Worm (Caenorhabditis elegans) whole organism, L1 larva: ENCODE measurements around the gene vps-32.1.

Experiments used
- F16B12.6 ChIP-seq: fragments of 150-350 bp; optimal IDR thresholded peaks from 2 replicates; lab custom pipeline; 2014; ENCODE audit warnings: missing biosample characterization, missing genetic modification characterization
- alr-1 ChIP-seq: fragments of 200-800 bp; sonication (Bioruptor generic); optimal IDR thresholded peaks from 2 replicates; lab custom pipeline; 2018; ENCODE audit warnings: borderline replicate concordance, mild to moderate bottlenecking, missing genetic modification characterization, missing compliant biosample characterization
- blmp-1 ChIP-seq: fragments of 150-350 bp; optimal IDR thresholded peaks from 2 replicates; lab custom pipeline; 2014; ENCODE audit warnings: missing biosample characterization, missing genetic modification characterization
- ceh-8 ChIP-seq: fragments of 200-800 bp; sonication (Bioruptor generic); optimal IDR thresholded peaks from 2 replicates; lab custom pipeline; 2018; ENCODE audit warnings: mild to moderate bottlenecking, missing genetic modification characterization, moderate library complexity, missing compliant biosample characterization
- efl-1 ChIP-seq, 4 experiments: fragments of 150-350 bp; optimal IDR thresholded peaks in 3 of 4; peaks in 1 of 4; 1 replicate in 1 of 4; 2 replicates in 3 of 4; lab custom pipeline; 2014; ENCODE audit warnings: missing biosample characterization in 2 of 4, missing genetic modification characterization in 2 of 4, missing genetic modification reagents in 2 of 4
- efl-3 ChIP-seq: fragments of 200-800 bp; sonication (Bioruptor generic); optimal IDR thresholded peaks from 2 replicates; lab custom pipeline; 2018; ENCODE audit warnings: mild to moderate bottlenecking, missing genetic modification characterization, missing compliant biosample characterization
- egl-27 ChIP-seq, 2 experiments: fragments of 150-350 bp in 1 of 2; sonication (generic microtip); optimal IDR thresholded peaks; 3 replicates each; lab custom pipeline; 2017 to 2018; ENCODE audit warnings: missing biosample characterization in 2 of 2, missing genetic modification characterization in 2 of 2, missing genetic modification reagents in 2 of 2
- grh-1 ChIP-seq: fragments of 200-800 bp; sonication (Bioruptor generic); IDR thresholded peaks from 2 replicates; pipeline ENCODE4 v1.3.6; 2022; ENCODE audit warnings: missing genetic modification reagents, missing genetic modification characterization, missing compliant biosample characterization
- hpl-2 ChIP-seq: fragments of 150-350 bp; optimal IDR thresholded peaks from 2 replicates; lab custom pipeline; 2014; ENCODE audit warnings: missing biosample characterization, missing genetic modification reagents, missing genetic modification characterization
- lin-14 ChIP-seq: fragments of 200-800 bp; sonication (Bioruptor generic); optimal IDR thresholded peaks from 2 replicates; lab custom pipeline; 2018; ENCODE audit warnings: mild to moderate bottlenecking, missing genetic modification characterization, moderate library complexity, missing compliant biosample characterization
- lin-15B ChIP-seq: fragments of 150-350 bp; sonication (generic microtip); optimal IDR thresholded peaks from 3 replicates; lab custom pipeline; 2014; ENCODE audit warnings: missing biosample characterization, missing genetic modification characterization
- mab-9 ChIP-seq: fragments of 200-800 bp; sonication (Bioruptor generic); IDR thresholded peaks from 2 replicates; pipeline ENCODE4 v1.3.6; 2022; ENCODE audit warnings: missing genetic modification reagents, missing genetic modification characterization, missing compliant biosample characterization
- mef-2 ChIP-seq: fragments of 150-350 bp; optimal IDR thresholded peaks from 2 replicates; lab custom pipeline; 2014; ENCODE audit warnings: missing biosample characterization, missing genetic modification characterization
- mep-1 ChIP-seq: fragments of 150-350 bp; optimal IDR thresholded peaks from 2 replicates; lab custom pipeline; 2014; ENCODE audit warnings: missing biosample characterization, missing genetic modification characterization
- nhr-19 ChIP-seq: fragments of 200-800 bp; sonication (Bioruptor generic); conservative IDR thresholded peaks from 2 replicates; pipeline ENCODE4 v1.3.6; 2022; ENCODE audit warnings: missing genetic modification characterization, missing compliant biosample characterization
- nhr-237 ChIP-seq: fragments of 150-350 bp; optimal IDR thresholded peaks from 2 replicates; lab custom pipeline; 2014; ENCODE audit warnings: missing biosample characterization, missing genetic modification characterization
- nhr-47 ChIP-seq: sonication (generic microtip); optimal IDR thresholded peaks from 2 replicates; lab custom pipeline; 2016; ENCODE audit warnings: mild to moderate bottlenecking, missing genetic modification characterization, moderate library complexity, missing compliant biosample characterization
- nhr-71 ChIP-seq: sonication (generic microtip); optimal IDR thresholded peaks from 2 replicates; lab custom pipeline; 2016; ENCODE audit warnings: mild to moderate bottlenecking, missing genetic modification characterization, moderate library complexity, missing compliant biosample characterization
- nhr-77 ChIP-seq: fragments of 150-350 bp; optimal IDR thresholded peaks from 2 replicates; lab custom pipeline; 2014; ENCODE audit warnings: missing biosample characterization, missing genetic modification characterization
- nhr-84 ChIP-seq: sonication (generic microtip); optimal IDR thresholded peaks from 2 replicates; lab custom pipeline; 2017; ENCODE audit warnings: missing biosample characterization, missing genetic modification characterization
- nhr-85 ChIP-seq: sonication (generic microtip); peaks from one replicate; lab custom pipeline; 2016; ENCODE audit warnings: missing genetic modification characterization, inconsistent platforms, missing compliant biosample characterization
- pax-3 ChIP-seq: fragments of 200-800 bp; sonication (Bioruptor generic); optimal IDR thresholded peaks from 2 replicates; lab custom pipeline; 2018; ENCODE audit warnings: mild to moderate bottlenecking, missing genetic modification characterization, moderate library complexity, missing compliant biosample characterization
- skn-1 ChIP-seq: fragments of 150-350 bp; optimal IDR thresholded peaks from 2 replicates; lab custom pipeline; 2014; ENCODE audit warnings: missing biosample characterization, missing genetic modification characterization
- snu-23 ChIP-seq: sonication (generic microtip); optimal IDR thresholded peaks from 2 replicates; lab custom pipeline; 2016; ENCODE audit warnings: missing genetic modification characterization, missing compliant biosample characterization
- sox-4 ChIP-seq: sonication (generic microtip); optimal IDR thresholded peaks from 2 replicates; lab custom pipeline; 2016; ENCODE audit warnings: missing genetic modification characterization, missing compliant biosample characterization
- sptf-1 ChIP-seq: fragments of 150-350 bp; optimal IDR thresholded peaks from 2 replicates; lab custom pipeline; 2014; ENCODE audit warnings: missing biosample characterization, missing genetic modification characterization
- unc-30 ChIP-seq: sonication (generic microtip); optimal IDR thresholded peaks from 2 replicates; lab custom pipeline; 2017; ENCODE audit warnings: missing biosample characterization, missing genetic modification characterization
- unc-62 ChIP-seq: fragments of 150-350 bp; optimal IDR thresholded peaks from 2 replicates; lab custom pipeline; 2014; ENCODE audit warnings: missing biosample characterization, missing genetic modification reagents, missing genetic modification characterization
- unc-98 ChIP-seq: fragments of 200-800 bp; sonication (Bioruptor generic); IDR thresholded peaks from 2 replicates; pipeline ENCODE4 v1.3.6; 2022; ENCODE audit warnings: missing genetic modification characterization, missing compliant biosample characterization
- vab-15 ChIP-seq: sonication (generic microtip); optimal IDR thresholded peaks from 2 replicates; lab custom pipeline; 2017; ENCODE audit warnings: missing genotype, mild to moderate bottlenecking, missing genetic modification characterization, missing compliant biosample characterization
- xbp-1 ChIP-seq: sonication (generic microtip); optimal IDR thresholded peaks from 2 replicates; lab custom pipeline; 2016; ENCODE audit warnings: missing genetic modification characterization, missing compliant biosample characterization
- zag-1 ChIP-seq: fragments of 150-350 bp; optimal IDR thresholded peaks from 2 replicates; lab custom pipeline; 2014; ENCODE audit warnings: missing biosample characterization, missing genetic modification characterization

Gene vps-32.1

DNA sequence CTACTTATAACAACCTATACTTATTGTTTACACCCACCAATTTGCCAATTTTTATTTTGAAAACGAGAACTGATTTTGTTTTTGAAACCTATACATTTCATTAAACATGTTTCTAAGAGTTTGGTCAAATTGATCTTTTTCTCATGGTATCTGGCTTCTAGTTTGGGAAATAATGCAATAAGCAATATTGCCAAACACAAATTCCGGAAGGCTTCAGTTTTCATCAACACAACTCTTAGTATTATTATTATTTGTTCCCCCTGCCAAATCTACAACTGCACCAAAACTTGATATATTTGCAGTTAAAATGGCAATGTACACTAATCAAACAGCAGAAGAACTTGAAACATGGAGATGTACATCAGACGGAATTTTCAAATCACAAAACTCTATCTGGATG lies 20.8 kb upstream of the vps-32.1 start, which contains the start of gene sra-27:
Gene sra-27, plus strand, starts transcription at position 301 of the 400 bp plus-strand sequence.
- TF ChIP-seq skn-1 (tag; lab: Kevin White, UChicago) (no peak), hpl-2 (GFP tag; lab: Kevin White, UChicago) (no peak), blmp-1 (tag; lab: Kevin White, UChicago) (no peak), nhr-19 (GFP tag; lab: Robert Waterston, UW) (no peak), zag-1 (tag; lab: Kevin White, UChicago) (no peak), vab-15 (tag; lab: Kevin White, UChicago) (no peak), nhr-85 (tag; lab: Kevin White, UChicago) (no peak), egl-27 (tag; optimal IDR thresholded peaks at IDR 0.05; lab: Kevin White, UChicago) (no peak), lin-15B (tag; lab: Kevin White, UChicago) (no peak), mef-2 (no peak), grh-1 (no peak), mep-1 (tag; lab: Kevin White, UChicago) (no peak), alr-1 (tag; lab: Kevin White, UChicago) (no peak), efl-1 (optimal IDR thresholded peaks at IDR 0.05; lab: Kevin White, UChicago) (no peak), efl-1 (GFP tag; optimal IDR thresholded peaks at IDR 0.05 in 1 of 2; lab: Kevin White, UChicago) (no peak), unc-62 (GFP tag; lab: Kevin White, UChicago) (no peak), efl-3 (no peak), F16B12.6 (tag; lab: Kevin White, UChicago) (no peak), nhr-237 (no peak)
- TF ChIP-seq, all 84 proteins: peak for 0

DNA sequence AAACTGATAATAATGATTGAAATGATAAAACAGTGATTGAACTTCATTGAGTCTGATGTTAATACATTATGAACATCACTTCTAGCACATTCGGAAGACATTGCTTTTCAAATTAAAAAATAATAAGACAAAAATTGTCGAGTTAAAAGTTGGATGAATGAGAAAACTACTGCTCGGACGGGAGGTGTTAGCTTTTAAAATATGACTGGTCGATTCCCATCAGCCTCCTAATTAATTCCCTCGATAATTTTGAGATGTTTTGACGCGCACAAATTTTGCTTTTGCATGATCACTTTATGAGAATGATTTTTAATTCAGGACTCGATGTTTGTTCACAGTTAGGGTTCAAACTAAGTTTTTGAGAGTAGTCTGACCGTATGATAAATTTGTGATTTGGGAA lies 15.8 kb upstream of the vps-32.1 start, which contains the start of gene sra-28:
Gene sra-28, minus strand, starts transcription at position 101 of the 400 bp plus-strand sequence.
- no peak for TF ChIP-seq nhr-71 (tag; lab: Kevin White, UChicago)
- TF ChIP-seq egl-27 (tag; optimal IDR thresholded peaks at IDR 0.05; lab: Kevin White, UChicago) = no peak
- no peak for TF ChIP-seq vab-15 (tag; lab: Kevin White, UChicago)
- no peak for TF ChIP-seq sox-4 (tag; lab: Kevin White, UChicago)
- no peak for TF ChIP-seq snu-23 (GFP tag; lab: Kevin White, UChicago)
- no peak for TF ChIP-seq hpl-2 (GFP tag; lab: Kevin White, UChicago)
- no peak for TF ChIP-seq nhr-47 (tag; lab: Kevin White, UChicago)
- no peak for TF ChIP-seq mab-9 (GFP tag; lab: Robert Waterston, UW)
- TF ChIP-seq alr-1 (tag; lab: Kevin White, UChicago) = no peak
- no peak for TF ChIP-seq xbp-1 (tag; lab: Kevin White, UChicago)
- no peak for TF ChIP-seq nhr-77 (tag; lab: Kevin White, UChicago)
- TF ChIP-seq mep-1 (tag; lab: Kevin White, UChicago) = no peak
- no peak for TF ChIP-seq nhr-84 (tag; lab: Kevin White, UChicago)
- no peak for TF ChIP-seq unc-98 (GFP tag; lab: Robert Waterston, UW)
- no peak for TF ChIP-seq unc-30 (tag; lab: Kevin White, UChicago)
- no peak for TF ChIP-seq sptf-1 (tag; lab: Kevin White, UChicago)
- TF ChIP-seq efl-3 = no peak
- TF ChIP-seq ceh-8 (GFP tag; lab: Kevin White, UChicago) = no peak
- TF ChIP-seq mef-2 = no peak
- no peak for TF ChIP-seq lin-14

DNA sequence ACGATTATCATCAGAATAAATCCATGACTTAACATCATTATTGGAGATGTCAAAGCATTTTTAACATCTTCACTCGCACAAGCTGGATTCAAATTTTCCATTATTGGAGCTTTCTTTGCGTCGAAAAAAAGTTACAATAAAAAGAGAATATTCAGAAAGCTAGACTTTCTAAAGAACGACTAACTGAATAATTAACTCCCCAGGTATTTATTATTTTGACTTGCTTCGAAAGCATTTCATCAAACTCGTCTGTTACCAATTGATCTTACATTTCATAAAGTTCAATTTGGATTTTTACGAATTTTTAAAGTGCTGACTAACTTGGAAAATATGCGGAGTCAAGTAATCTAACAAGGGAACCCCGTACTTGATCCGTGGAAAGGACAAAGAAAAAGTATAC lies 13.9 kb upstream of the vps-32.1 start, which contains the start of gene sra-29:
Gene sra-29, minus strand, starts transcription at position 101 of the 400 bp plus-strand sequence.
- TF ChIP-seq sox-4 (tag; lab: Kevin White, UChicago) = no peak
- TF ChIP-seq pax-3 (tag; lab: Kevin White, UChicago) = no peak
- no peak for TF ChIP-seq efl-1 (optimal IDR thresholded peaks at IDR 0.05; lab: Kevin White, UChicago)
- no peak for TF ChIP-seq efl-1 (GFP tag; optimal IDR thresholded peaks at IDR 0.05 in 1 of 2; lab: Kevin White, UChicago)

DNA sequence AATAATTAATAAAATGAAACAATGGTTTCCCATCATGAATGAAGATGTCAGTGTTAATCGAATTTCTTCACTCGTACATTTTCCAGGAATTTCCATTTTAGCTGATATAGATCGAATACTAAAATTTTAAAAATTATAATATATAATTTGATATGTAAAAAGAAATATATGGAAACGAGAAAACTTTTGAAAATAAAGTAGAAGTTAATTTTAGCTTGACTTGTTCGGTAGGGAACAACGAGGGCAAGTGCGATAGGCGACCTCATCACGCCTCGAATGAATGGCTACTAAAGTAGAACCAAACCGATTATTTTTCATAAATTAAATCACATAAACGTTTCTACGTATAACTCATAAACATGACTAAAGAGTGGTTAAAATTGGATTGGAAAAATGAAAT lies 11.1 kb upstream of the vps-32.1 start, which contains the start of gene sra-31:
Gene sra-31, minus strand, starts transcription at position 101 of the 400 bp plus-strand sequence.
- no peak for TF ChIP-seq xbp-1 (tag; lab: Kevin White, UChicago)

DNA sequence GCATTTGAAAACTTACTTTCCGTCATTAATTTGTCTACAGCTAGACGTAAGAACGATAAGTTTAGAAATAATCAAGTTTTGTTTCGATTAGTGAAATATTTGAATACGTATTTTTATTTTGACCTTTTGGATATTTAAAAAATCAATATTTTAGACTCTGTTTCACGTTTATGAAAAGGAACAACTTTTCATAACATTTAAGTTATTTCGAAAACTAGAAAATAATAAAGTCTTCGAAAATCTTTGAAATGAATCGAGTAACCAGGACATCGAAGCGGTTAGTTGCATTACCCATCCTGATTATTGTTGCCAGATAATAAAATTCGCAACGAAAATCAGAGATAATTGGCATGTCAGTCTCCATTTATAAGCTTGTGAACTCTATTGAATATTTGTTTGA lies 8.3 kb upstream of the vps-32.1 start, which contains the start of gene C56C10.6:
Gene C56C10.6, minus strand, starts transcription at position 101 of the 400 bp plus-strand sequence.
- TF ChIP-seq nhr-71 (tag; lab: Kevin White, UChicago) = no peak
- TF ChIP-seq efl-1 (optimal IDR thresholded peaks at IDR 0.05; lab: Kevin White, UChicago) = no peak
- peak in 1 of 2 experiments; percentile 28 for TF ChIP-seq efl-1 (GFP tag; optimal IDR thresholded peaks at IDR 0.05 in 1 of 2; lab: Kevin White, UChicago)
